Worm (Caenorhabditis elegans): ENCODE results near the gene C14C6.5.

DNA sequence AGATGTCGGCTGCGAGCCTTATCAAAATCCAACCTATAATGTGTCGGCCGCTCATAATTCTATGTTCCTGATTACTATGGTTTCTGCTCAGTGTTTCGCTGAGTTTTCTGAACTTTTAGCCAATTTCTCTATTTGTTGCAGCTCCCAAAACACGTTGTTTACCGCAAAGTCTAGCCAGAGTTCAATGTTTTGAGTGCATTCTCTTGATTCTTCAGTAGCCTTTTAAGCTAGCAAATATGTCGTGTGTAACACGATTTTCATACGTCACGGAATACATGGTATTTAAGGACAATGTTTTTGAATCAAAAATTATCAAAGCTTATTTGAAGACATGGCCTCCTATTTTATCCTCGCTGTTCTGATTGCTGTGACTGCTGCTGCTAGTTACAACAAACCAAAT is 31.2 kb upstream of the C14C6.5 start, which contains the start of gene srlf-19:
- TF ChIP-seq lsy-2 (tag; optimal IDR thresholded peaks at IDR 0.05) (no peak), elt-3 (tag; optimal IDR thresholded peaks at IDR 0.05) (no peak), pha-4 (tag; optimal IDR thresholded peaks at IDR 0.05) (no peak), sem-2 (GFP tag; optimal IDR thresholded peaks at IDR 0.05) (no peak), nhr-237 (tag; optimal IDR thresholded peaks at IDR 0.05) (no peak), ztf-11 (tag; optimal IDR thresholded peaks at IDR 0.05) (no peak), sptf-1 (tag; optimal IDR thresholded peaks at IDR 0.05) (no peak), lin-13 (tag; optimal IDR thresholded peaks at IDR 0.05) (no peak), blmp-1 (tag; optimal IDR thresholded peaks at IDR 0.05) (no peak), unc-39 (tag; optimal IDR thresholded peaks at IDR 0.05) (no peak), elt-1 (tag; optimal IDR thresholded peaks at IDR 0.05; ENCODE audit: borderline replicate concordance, insufficient read depth) (no peak), nhr-12 (tag; optimal IDR thresholded peaks at IDR 0.05) (no peak), bed-3 (GFP tag; optimal IDR thresholded peaks at IDR 0.05) (no peak), unc-62 (GFP tag; optimal IDR thresholded peaks at IDR 0.05) (no peak)
